Fruit fly (Drosophila melanogaster) whole organism, embryonic: ENCODE measurements around the gene CG13404.

ENCODE experiments used
- Ada2b ChIP-seq: fragments of 200-800 bp; sonication (Bioruptor generic); IDR thresholded peaks from 2 replicates; pipeline ENCODE4 v1.3.6; 2022; ENCODE audit warnings: missing biosample characterization, missing genetic modification characterization
- Awh ChIP-seq: fragments of 200-800 bp; sonication (Bioruptor generic); IDR thresholded peaks from 2 replicates; pipeline ENCODE4, ENCODE4 v1.3.6; 2022; ENCODE audit warnings: missing biosample characterization, missing genetic modification characterization
- Bdp1 ChIP-seq: fragments of 200-800 bp; sonication (Bioruptor generic); optimal IDR thresholded peaks from 3 replicates; lab custom pipeline; 2016; ENCODE audit warnings: missing biosample characterization, missing genetic modification characterization
- CG1024 ChIP-seq: fragments of 200-800 bp; sonication (Bioruptor generic); IDR thresholded peaks from 2 replicates; pipeline ENCODE4 v1.3.6; 2022; ENCODE audit warnings: missing biosample characterization, missing genetic modification characterization
- CG11085 ChIP-seq: fragments of 200-800 bp; sonication (Bioruptor generic); IDR thresholded peaks from 2 replicates; pipeline ENCODE4 v1.3.6; 2022; ENCODE audit warnings: missing biosample characterization, missing genetic modification characterization
- CG13894 ChIP-seq: fragments of 200-800 bp; sonication (Bioruptor generic); optimal IDR thresholded peaks from 3 replicates; lab custom pipeline; 2018; ENCODE audit warnings: missing biosample characterization, mild to moderate bottlenecking, missing genetic modification characterization, moderate library complexity
- CG15601 ChIP-seq: fragments of 200-800 bp; sonication (Bioruptor generic); optimal IDR thresholded peaks from 3 replicates; lab custom pipeline; 2019; ENCODE audit warnings: missing biosample characterization, mild to moderate bottlenecking, missing genetic modification characterization, moderate library complexity
- CG18262 ChIP-seq: fragments of 200-800 bp; optimal IDR thresholded peaks from 3 replicates; lab custom pipeline; 2019; ENCODE audit warnings: missing biosample characterization, mild to moderate bottlenecking, missing genetic modification characterization, moderate library complexity
- CG33213 ChIP-seq: fragments of 200-800 bp; sonication (Bioruptor generic); optimal IDR thresholded peaks from 3 replicates; lab custom pipeline; 2016; ENCODE audit warnings: missing biosample characterization, missing genetic modification characterization
- CG34422 ChIP-seq: fragments of 200-800 bp; sonication (Bioruptor generic); IDR thresholded peaks from 3 replicates; pipeline ENCODE4 v1.3.6; 2022; ENCODE audit warnings: missing biosample characterization, missing genetic modification characterization
- CG4282 ChIP-seq: fragments of 200-800 bp; sonication (Bioruptor generic); optimal IDR thresholded peaks from 2 replicates; lab custom pipeline; 2016; ENCODE audit warnings: missing biosample characterization, missing genetic modification characterization
- CG4854 ChIP-seq: fragments of 200-800 bp; sonication (Bioruptor generic); optimal IDR thresholded peaks from 2 replicates; lab custom pipeline; 2016; ENCODE audit warnings: missing biosample characterization, missing genetic modification characterization, inconsistent platforms
- CG6654 ChIP-seq: fragments of 200-800 bp; sonication (Bioruptor generic); optimal IDR thresholded peaks from 2 replicates; lab custom pipeline; 2017; ENCODE audit warnings: missing biosample characterization, mild to moderate bottlenecking, missing genetic modification characterization
- CG6791 ChIP-seq: fragments of 200-800 bp; sonication (Bioruptor generic); IDR thresholded peaks from 3 replicates; pipeline ENCODE4 v1.3.6; 2022; ENCODE audit warnings: missing biosample characterization, missing genetic modification characterization; ENCODE audit not compliant: partially characterized antibody
- CG7271 ChIP-seq: fragments of 200-800 bp; sonication (Bioruptor generic); optimal IDR thresholded peaks from 2 replicates; lab custom pipeline; 2018; ENCODE audit warnings: missing biosample characterization, mild to moderate bottlenecking, missing genetic modification characterization, moderate library complexity
- CG7372 ChIP-seq: fragments of 200-800 bp; sonication (Bioruptor generic); IDR thresholded peaks from 2 replicates; pipeline ENCODE4 v1.3.6; 2022; ENCODE audit warnings: missing biosample characterization, missing genetic modification characterization
- CG7839 ChIP-seq: fragments of 200-800 bp; sonication (Bioruptor generic); optimal IDR thresholded peaks from 3 replicates; lab custom pipeline; 2018; ENCODE audit warnings: missing biosample characterization, mild to moderate bottlenecking, missing genetic modification characterization, moderate library complexity
- CG7963 ChIP-seq: fragments of 200-800 bp; sonication (Bioruptor generic); IDR thresholded peaks from 3 replicates; pipeline ENCODE4 v1.3.6; 2022; ENCODE audit warnings: missing biosample characterization, missing genetic modification characterization; ENCODE audit not compliant: partially characterized antibody
- CG8359 ChIP-seq: fragments of 200-800 bp; sonication (Bioruptor generic); optimal IDR thresholded peaks from 2 replicates; lab custom pipeline; 2017; ENCODE audit warnings: missing biosample characterization, mild to moderate bottlenecking, missing genetic modification characterization, borderline replicate concordance
- CG8478 ChIP-seq: fragments of >200 bp; optimal IDR thresholded peaks from 2 replicates; lab custom pipeline; 2018
- CG9727 ChIP-seq: fragments of 200-800 bp; sonication (Bioruptor generic); optimal IDR thresholded peaks from 3 replicates; lab custom pipeline; 2017; ENCODE audit warnings: missing biosample characterization, mild to moderate bottlenecking, missing genetic modification characterization
- CG9876 ChIP-seq: fragments of 200-800 bp; sonication (Bioruptor generic); optimal IDR thresholded peaks from 2 replicates; lab custom pipeline; 2016; ENCODE audit warnings: missing biosample characterization, missing genetic modification characterization
- Deaf1 ChIP-seq: fragments of 200-800 bp; optimal IDR thresholded peaks from 3 replicates; lab custom pipeline; 2019; ENCODE audit warnings: missing biosample characterization, mild to moderate bottlenecking, missing genetic modification characterization, moderate library complexity
- Fer3 ChIP-seq: fragments of 200-800 bp; sonication (Bioruptor generic); optimal IDR thresholded peaks from 2 replicates; lab custom pipeline; 2018; ENCODE audit warnings: missing biosample characterization, mild to moderate bottlenecking, missing genetic modification characterization, moderate library complexity
- HLH4C ChIP-seq: fragments of 200-800 bp; sonication (Bioruptor generic); IDR thresholded peaks from 3 replicates; pipeline ENCODE4 v1.3.6; 2022; ENCODE audit warnings: missing biosample characterization, missing genetic modification characterization; ENCODE audit not compliant: partially characterized antibody
- MTF-1 ChIP-seq: fragments of 200-800 bp; sonication (Bioruptor generic); optimal IDR thresholded peaks from 2 replicates; lab custom pipeline; 2018; ENCODE audit warnings: missing biosample characterization, mild to moderate bottlenecking, missing genetic modification characterization, borderline replicate concordance
- Med ChIP-seq: fragments of 200-800 bp; sonication (Bioruptor generic); peaks from one replicate; lab custom pipeline; 2016; ENCODE audit warnings: missing biosample characterization, missing genetic modification characterization, mild to moderate bottlenecking, inconsistent platforms, moderate library complexity
- Opbp ChIP-seq: fragments of 200-800 bp; sonication (Bioruptor generic); IDR thresholded peaks from 3 replicates; pipeline ENCODE4 v1.3.6; 2022; ENCODE audit warnings: missing biosample characterization, missing genetic modification characterization; ENCODE audit not compliant: partially characterized antibody
- Pdp1 ChIP-seq, 2 experiments: fragments of 200-800 bp; sonication (Bioruptor generic); optimal IDR thresholded peaks; 3 replicates each; lab custom pipeline; 2016; ENCODE audit warnings: missing biosample characterization in 2 of 2, missing genetic modification characterization in 2 of 2, mild to moderate bottlenecking in 1 of 2, moderate library complexity in 1 of 2
- Six4 ChIP-seq: fragments of 200-800 bp; sonication (Bioruptor generic); optimal IDR thresholded peaks from 2 replicates; lab custom pipeline; 2016; ENCODE audit warnings: missing biosample characterization, missing genetic modification characterization
- Sry-δ ChIP-seq: fragments of 200-800 bp; sonication (Bioruptor generic); optimal IDR thresholded peaks from 2 replicates; lab custom pipeline; 2016; ENCODE audit warnings: missing biosample characterization, missing genetic modification characterization
- Taf1 ChIP-seq: fragments of 200-800 bp; sonication (Bioruptor generic); IDR thresholded peaks from 2 replicates; pipeline ENCODE4 v1.3.6; 2022; ENCODE audit warnings: missing biosample characterization, missing genetic modification characterization
- cg ChIP-seq: fragments of 200-800 bp; sonication (Bioruptor generic); optimal IDR thresholded peaks from 3 replicates; lab custom pipeline; 2019; ENCODE audit warnings: missing biosample characterization, mild to moderate bottlenecking, missing genetic modification characterization, moderate library complexity
- croc ChIP-seq: fragments of 200-800 bp; sonication (Bioruptor generic); conservative IDR thresholded peaks from 3 replicates; pipeline ENCODE4 v1.3.6; 2022; ENCODE audit warnings: missing biosample characterization, missing genetic modification characterization
- eyg ChIP-seq: fragments of 200-800 bp; sonication (Bioruptor generic); optimal IDR thresholded peaks from 3 replicates; lab custom pipeline; 2016; ENCODE audit warnings: missing biosample characterization, missing genetic modification characterization
- ftz-f1 ChIP-seq: fragments of 200-800 bp; sonication (Bioruptor generic); optimal IDR thresholded peaks from 2 replicates; lab custom pipeline; 2016; ENCODE audit warnings: missing biosample characterization, missing genetic modification characterization
- fu2 ChIP-seq: fragments of 200-800 bp; sonication (Bioruptor generic); optimal IDR thresholded peaks from 2 replicates; lab custom pipeline; 2016; ENCODE audit warnings: missing biosample characterization, missing genetic modification characterization
- gt ChIP-seq: fragments of 200-800 bp; sonication (Bioruptor generic); IDR thresholded peaks from 2 replicates; pipeline ENCODE4 v1.3.6; 2022; ENCODE audit warnings: missing biosample characterization, missing genetic modification characterization
- insv ChIP-seq, 2 experiments: fragments of 200-800 bp; sonication (Bioruptor generic); optimal IDR thresholded peaks; 3 replicates each; lab custom pipeline; 2016 to 2018; ENCODE audit warnings: missing biosample characterization in 2 of 2, missing genetic modification characterization in 2 of 2
- lmd ChIP-seq: fragments of 200-800 bp; sonication (Bioruptor generic); IDR thresholded peaks from 2 replicates; pipeline ENCODE4 v1.3.6; 2022; ENCODE audit warnings: missing biosample characterization, missing genetic modification characterization
- repo ChIP-seq: fragments of 200-800 bp; sonication (Bioruptor generic); optimal IDR thresholded peaks from 2 replicates; lab custom pipeline; 2016; ENCODE audit warnings: missing biosample characterization, missing genetic modification characterization
- schlank ChIP-seq: fragments of 200-800 bp; sonication (Bioruptor generic); optimal IDR thresholded peaks from 2 replicates; lab custom pipeline; 2018; ENCODE audit warnings: missing biosample characterization, mild to moderate bottlenecking, missing genetic modification characterization
- stwl ChIP-seq: fragments of 200-800 bp; sonication (Bioruptor generic); optimal IDR thresholded peaks from 3 replicates; lab custom pipeline; 2018; ENCODE audit warnings: missing biosample characterization, mild to moderate bottlenecking, missing genetic modification characterization, moderate library complexity
- ttk ChIP-seq: fragments of 200-800 bp; sonication (Bioruptor generic); IDR thresholded peaks from 2 replicates; pipeline ENCODE4 v2.1.2; 2022; ENCODE audit warnings: missing biosample characterization, missing genetic modification characterization
- yki ChIP-seq: fragments of >200 bp; optimal IDR thresholded peaks from 3 replicates; lab custom pipeline; 2018
- zf30C ChIP-seq: fragments of 200-800 bp; sonication (Bioruptor generic); optimal IDR thresholded peaks from 3 replicates; lab custom pipeline; 2018; ENCODE audit warnings: missing biosample characterization, mild to moderate bottlenecking, missing genetic modification characterization
- zfh1 ChIP-seq: fragments of 200-800 bp; sonication (Bioruptor generic); IDR thresholded peaks from 3 replicates; pipeline ENCODE4 v1.3.6; 2022; ENCODE audit warnings: missing biosample characterization, missing genetic modification characterization

Gene CG13404

dm6 chrX:14265149-14265548 lies 901 bp downstream of the CG13404 start (continued):
- TF ChIP-seq ttk (GFP tag; lab: Robert Waterston, UW) (no peak), schlank (no peak), Six4 (GFP tag; lab: Kevin White, UChicago) (no peak), cg (GFP tag; lab: Kevin White, UChicago) (no peak), MTF-1 (no peak), CG4854 (GFP tag; lab: Kevin White, UChicago) (no peak), ftz-f1 (GFP tag; lab: Kevin White, UChicago) (no peak), CG4282 (GFP tag; lab: Kevin White, UChicago) (no peak)

dm6 chrX:14260863-14261262 lies 5.2 kb downstream of the CG13404 start, which contains the start of the genes CG46317 and Tat:
TSS of gene CG46317 (plus strand) at chrX:14261223.
TSS of gene Tat (plus strand) at chrX:14261223.
- TF ChIP-seq CG13894 (tag; lab: Kevin White, UChicago), result peak; percentile 95
- TF ChIP-seq CG18262 (tag; lab: Kevin White, UChicago), result no peak
- TF ChIP-seq Deaf1, result peak; percentile 52

dm6 chrX:14247035-14247786 lies 18.8 kb downstream of the CG13404 start, which contains the start of gene mud:
TSS of gene mud (plus strand) at chrX:14247732.
- TF ChIP-seq CG9876 (GFP tag; lab: Kevin White, UChicago) (no peak), insv (GFP tag; optimal IDR thresholded peaks at IDR 0.05; lab: Kevin White, UChicago) (peak in 1 of 2 experiments; percentile 14), Bdp1 (GFP tag; lab: Kevin White, UChicago) (no peak), HLH4C (peak; percentile 77), CG7271 (tag; lab: Kevin White, UChicago) (no peak), repo (GFP tag; lab: Kevin White, UChicago) (no peak), CG7839 (tag; lab: Kevin White, UChicago) (no peak), Opbp (GFP tag; lab: Robert Waterston, UW) (peak; percentile 69; the same call in 2 of the 3 replicates), CG9727 (GFP tag; lab: Kevin White, UChicago) (peak; percentile 37), CG8478 (no peak), CG7372 (GFP tag; lab: Robert Waterston, UW) (no peak), CG11085 (no peak), stwl (peak; percentile 40), CG34422 (GFP tag; lab: Robert Waterston, UW) (no peak), Fer3 (tag; lab: Kevin White, UChicago) (peak; percentile 10), lmd (GFP tag; lab: Robert Waterston, UW) (peak; percentile 25; the same call in 1 of the 2 replicates), Awh (GFP tag; lab: Robert Waterston, UW) (0 out of 2 replicates have a peak, but pooled peaks have one; percentile 38), croc (GFP tag; lab: Robert Waterston, UW) (no peak), Ada2b (GFP tag; lab: Robert Waterston, UW) (no peak), Sry-δ (peak; percentile 69), CG15601 (peak; percentile 12), fu2 (no peak), eyg (GFP tag; lab: Kevin White, UChicago) (no peak), Pdp1 (GFP tag; optimal IDR thresholded peaks at IDR 0.05; lab: Kevin White, UChicago) (peak in 1 of 2 experiments; percentile 98), CG1024 (GFP tag; lab: Robert Waterston, UW) (peak; percentile 46; the same call in 1 of the 2 replicates), Taf1 (GFP tag; lab: Robert Waterston, UW) (no peak), zf30C (GFP tag; lab: Kevin White, UChicago) (no peak), CG33213 (GFP tag; lab: Kevin White, UChicago) (no peak), CG7963 (GFP tag; lab: Robert Waterston, UW) (peak; percentile 56; the same call in 2 of the 3 replicates), CG8359 (GFP tag; lab: Kevin White, UChicago) (no peak), Med (GFP tag; lab: Kevin White, UChicago) (peak; percentile 79), CG6654 (peak; percentile 5), CG6791 (peak; percentile 78), zfh1 (GFP tag; lab: Robert Waterston, UW) (0 out of 3 replicates have a peak, but pooled peaks have one; percentile 9), gt (GFP tag; lab: Robert Waterston, UW) (peak; percentile 56), yki (no peak)
